Worm (Caenorhabditis elegans) whole organism, L2 larva: ENCODE results near the gene fbxb-57.

ENCODE experiments used
- ceh-16 ChIP-seq: fragments of 150-350 bp; optimal IDR thresholded peaks from 2 replicates; lab custom pipeline; 2014; ENCODE audit warnings: missing biosample characterization, missing genetic modification characterization
- elt-1 ChIP-seq: fragments of 150-350 bp; optimal IDR thresholded peaks from 2 replicates; lab custom pipeline; 2014; ENCODE audit warnings: missing biosample characterization, missing genetic modification characterization
- elt-3 ChIP-seq: sonication (generic microtip); optimal IDR thresholded peaks from 2 replicates; lab custom pipeline; 2017; ENCODE audit warnings: missing biosample characterization, missing genetic modification characterization
- lin-39 ChIP-seq: fragments of 150-350 bp; optimal IDR thresholded peaks from 2 replicates; lab custom pipeline; 2014; ENCODE audit warnings: missing biosample characterization, missing genetic modification reagents, missing genetic modification characterization
- nhr-237 ChIP-seq: fragments of 150-350 bp; optimal IDR thresholded peaks from 2 replicates; lab custom pipeline; 2014; ENCODE audit warnings: missing biosample characterization, missing genetic modification characterization
- zag-1 ChIP-seq: fragments of 150-350 bp; optimal IDR thresholded peaks from 2 replicates; lab custom pipeline; 2014; ENCODE audit warnings: missing biosample characterization, missing genetic modification characterization
- ztf-11 ChIP-seq: sonication (generic microtip); optimal IDR thresholded peaks from 2 replicates; lab custom pipeline; 2017; ENCODE audit warnings: missing biosample characterization, missing genetic modification characterization

- TF ChIP-seq ceh-16 (tag; lab: Kevin White, UChicago) (no peak), elt-1 (no peak), ztf-11 (no peak), lin-39 (tag; lab: Kevin White, UChicago) (no peak), elt-3 (no peak), zag-1 (tag; lab: Kevin White, UChicago) (no peak), nhr-237 (tag; lab: Kevin White, UChicago) (no peak)
Measured at ce11 chrV:19308137-19308536, 19.6 kb downstream of the fbxb-57 start.
